Comparison of ENCODE assay signal across 4 fruit fly cellular contexts in the genomic region with DNA sequence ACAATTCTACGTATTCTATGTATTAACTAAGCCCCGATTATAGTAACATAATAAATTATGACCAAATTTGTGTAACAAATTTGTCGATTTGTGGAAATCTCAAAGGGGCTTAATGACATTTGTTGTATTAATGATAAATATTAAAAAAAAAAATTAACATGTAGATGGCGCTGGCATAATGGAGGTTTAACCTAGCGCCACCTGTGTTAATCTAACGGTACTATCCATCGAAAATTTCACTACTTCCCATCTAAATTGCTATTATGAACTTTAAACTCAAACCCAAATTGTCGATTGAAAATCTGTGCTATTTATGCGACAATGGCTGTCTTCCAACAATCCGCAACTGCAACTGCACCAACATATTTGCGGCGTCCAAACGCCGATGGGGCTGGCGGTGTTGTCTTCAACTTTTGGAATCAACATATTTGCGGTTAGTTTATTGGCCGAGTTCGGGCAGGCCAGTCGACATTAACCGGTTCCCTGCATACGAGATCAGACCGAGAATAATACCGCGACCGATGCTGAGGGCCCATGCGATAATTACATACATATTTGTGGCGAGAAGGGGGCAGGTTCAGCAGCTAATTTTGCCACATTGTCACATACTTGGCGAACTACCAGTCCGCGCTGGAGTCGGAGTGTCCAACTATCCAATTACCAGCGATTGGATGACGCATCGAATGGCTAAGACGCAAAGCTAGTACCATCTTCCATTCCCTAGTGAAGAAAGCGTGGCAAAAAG.
TF ChIP-seq lines count a peak whose summit lies in the region.

No protein-coding gene starts in this region.

- peak; percentile 81 to 87 for TF ChIP-seq CTCF in S2 (optimal IDR thresholded peaks at IDR 0.05; lab: Kevin White, UChicago)
- TF ChIP-seq CTCF in whole organism, embryonic (GFP tag; optimal IDR thresholded peaks at IDR 0.05; lab: Kevin White, UChicago): peak; percentile 94

TF ChIP-seq in whole organism, embryonic, 481 proteins besides CTCF, POLR2A, EP300 and RAD21 (continues in another document):
- TF ChIP-seq odd (GFP tag; optimal IDR thresholded peaks at IDR 0.05; lab: Kevin White, UChicago) (no peak), Rfx (GFP tag; IDR thresholded peaks at IDR 0.05; lab: Robert Waterston, UW) (0 out of 2 replicates have a peak, but pooled peaks have one; percentile 26), CG8388 (GFP tag; optimal IDR thresholded peaks at IDR 0.05; lab: Kevin White, UChicago) (no peak), Lhr (GFP tag; optimal IDR thresholded peaks at IDR 0.05; lab: Kevin White, UChicago) (peak; percentile 28), bsh (GFP tag; optimal IDR thresholded peaks at IDR 0.05; lab: Kevin White, UChicago) (peak in 1 of 2 experiments; percentile 1), Ets65A (GFP tag; lab: Kevin White, UChicago) (peak; percentile 11), CG1233 (GFP tag; optimal IDR thresholded peaks at IDR 0.05; lab: Kevin White, UChicago) (peak; percentile 29), CG13894 (tag; optimal IDR thresholded peaks at IDR 0.05; lab: Kevin White, UChicago) (peak; percentile 0), gsb (GFP tag; IDR thresholded peaks at IDR 0.05; lab: Robert Waterston, UW) (no peak), run (tag; optimal IDR thresholded peaks at IDR 0.05; lab: Kevin White, UChicago) (peak; percentile 44), unpg (GFP tag; optimal IDR thresholded peaks at IDR 0.05; lab: Kevin White, UChicago) (peak; percentile 4), grau (tag; optimal IDR thresholded peaks at IDR 0.05; lab: Kevin White, UChicago) (peak; percentile 21), CG15696 (tag; optimal IDR thresholded peaks at IDR 0.05; lab: Kevin White, UChicago) (peak; percentile 19), org-1 (GFP tag; optimal IDR thresholded peaks at IDR 0.05; lab: Kevin White, UChicago) (no peak), CG34376 (GFP tag; optimal IDR thresholded peaks at IDR 0.05; lab: Kevin White, UChicago) (no peak), chinmo (GFP tag; IDR thresholded peaks at IDR 0.05; lab: Robert Waterston, UW; ENCODE audit: partially characterized antibody) (peak; percentile 75; the same call in 1 of the 4 replicates), phol (tag; optimal IDR thresholded peaks at IDR 0.05; lab: Kevin White, UChicago) (peak; percentile 16), pita (GFP tag; optimal IDR thresholded peaks at IDR 0.05; lab: Kevin White, UChicago) (peak; percentile 7), Atf6 (GFP tag; IDR thresholded peaks at IDR 0.05; lab: Robert Waterston, UW) (no peak), Dref (GFP tag; IDR thresholded peaks at IDR 0.05; lab: Robert Waterston, UW) (no peak), slbo (GFP tag; IDR thresholded peaks at IDR 0.05; lab: Robert Waterston, UW) (no peak), sens (GFP tag; lab: Kevin White, UChicago) (peak; percentile 75), CG7839 (tag; optimal IDR thresholded peaks at IDR 0.05; lab: Kevin White, UChicago) (peak; percentile 37), CG4820 (GFP tag; optimal IDR thresholded peaks at IDR 0.05; lab: Kevin White, UChicago) (no peak), CG11504 (tag; optimal IDR thresholded peaks at IDR 0.05; lab: Kevin White, UChicago) (peak; percentile 7), lov (optimal IDR thresholded peaks at IDR 0.05; lab: Kevin White, UChicago) (no peak), lov (GFP tag; IDR thresholded peaks at IDR 0.05; lab: Robert Waterston, UW) (no peak)

TF ChIP-seq in whole organism, prepupa, 60 proteins besides CTCF, POLR2A, EP300 and RAD21:
- TF ChIP-seq Sox15 (GFP tag; optimal IDR thresholded peaks at IDR 0.05; lab: Kevin White, UChicago) (no peak), dsx (GFP tag; optimal IDR thresholded peaks at IDR 0.05; lab: Kevin White, UChicago; ENCODE audit: poor library complexity, severe bottlenecking) (peak; percentile 58), Met (GFP tag; optimal IDR thresholded peaks at IDR 0.05; lab: Kevin White, UChicago) (peak; percentile 24), esn (GFP tag; optimal IDR thresholded peaks at IDR 0.05; lab: Kevin White, UChicago) (peak; percentile 9), Eip78C (GFP tag; lab: Kevin White, UChicago) (peak; percentile 59), CG3919 (GFP tag; optimal IDR thresholded peaks at IDR 0.05; lab: Kevin White, UChicago) (peak; percentile 7), CG11762 (GFP tag; optimal IDR thresholded peaks at IDR 0.05; lab: Kevin White, UChicago; ENCODE audit: insufficient read depth) (no peak)

TF ChIP-seq in whole organism, wandering third instar larva, 38 proteins besides CTCF, POLR2A, EP300 and RAD21:
- TF ChIP-seq Vsx2 (GFP tag; optimal IDR thresholded peaks at IDR 0.05; lab: Kevin White, UChicago; ENCODE audit: partially characterized antibody) (peak; percentile 79), GATAd (GFP tag; optimal IDR thresholded peaks at IDR 0.05; lab: Kevin White, UChicago) (no peak)
